Worm (Caenorhabditis elegans) whole organism, young adult: ENCODE results near the gene plpp-1.3.

Experiments
- egl-18 ChIP-seq: fragments of 200-800 bp; sonication (Bioruptor generic); IDR thresholded peaks from 2 replicates; pipeline ENCODE4 v1.3.6; 2022; ENCODE audit warnings: missing genetic modification reagents, missing genetic modification characterization, missing compliant biosample characterization
- him-1 ChIP-seq: sonication (generic microtip); optimal IDR thresholded peaks from 2 replicates; lab custom pipeline; 2016; ENCODE audit warnings: missing genotype, missing genetic modification reagents, missing genetic modification characterization, missing compliant biosample characterization
- nhr-90 ChIP-seq: sonication (generic microtip); optimal IDR thresholded peaks from 2 replicates; lab custom pipeline; 2016; ENCODE audit warnings: missing genotype, mild to moderate bottlenecking, missing genetic modification characterization, missing compliant biosample characterization
- unc-130 ChIP-seq: sonication (generic microtip); optimal IDR thresholded peaks from 2 replicates; lab custom pipeline; 2016; ENCODE audit warnings: missing genetic modification reagents, missing genetic modification characterization, missing compliant biosample characterization
- unc-62 ChIP-seq: fragments of 150-350 bp; optimal IDR thresholded peaks from 2 replicates; lab custom pipeline; 2014; ENCODE audit warnings: missing biosample characterization, missing genetic modification reagents, missing genetic modification characterization
- ztf-26 ChIP-seq: sonication (generic microtip); optimal IDR thresholded peaks from 2 replicates; lab custom pipeline; 2017; ENCODE audit warnings: missing genetic modification characterization, missing compliant biosample characterization

DNA sequence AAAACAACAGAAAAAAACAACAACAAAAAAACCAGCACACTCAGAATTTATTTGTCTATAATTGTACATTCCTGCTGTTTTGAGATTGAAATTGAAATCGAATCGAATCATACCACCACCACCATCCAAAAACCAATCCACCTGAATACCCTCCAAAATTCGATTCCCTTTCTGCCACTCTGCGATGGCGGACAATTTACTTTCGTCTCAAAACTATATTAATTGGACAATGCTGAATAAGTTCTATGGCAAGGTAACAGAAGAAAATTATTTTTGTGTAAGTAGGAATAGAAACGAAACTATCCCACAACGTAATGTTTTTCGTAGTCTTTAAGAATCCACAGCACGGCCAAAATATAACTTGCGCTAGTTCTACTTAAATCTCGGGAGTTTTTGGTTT lies 35.6 kb upstream of the plpp-1.3 start:
- TF ChIP-seq unc-130 (GFP tag; lab: Kevin White, UChicago) (no peak), nhr-90 (tag; lab: Kevin White, UChicago) (no peak), ztf-26 (no peak), egl-18 (no peak), unc-62 (GFP tag; lab: Kevin White, UChicago) (no peak), him-1 (no peak)
